Fruit fly (Drosophila melanogaster): ENCODE measurements around the gene Ptp61F.

Ptp61F gene

dm6 chr3L:1334571-1335427, 140.3 kb downstream of the Ptp61F start, which contains the start of the genes Hmbs and CG2211 (continued):
- peak; percentile 76 for TF ChIP-seq CG18011 (GFP tag; optimal IDR thresholded peaks at IDR 0.05)

- no peak for TF ChIP-seq CG10979 (tag; optimal IDR thresholded peaks at IDR 0.05)
- TF ChIP-seq amos (GFP tag; IDR thresholded peaks at IDR 0.05; ENCODE audit: partially characterized antibody), result peak; percentile 14; the same call in 1 of the 2 replicates
- no peak for TF ChIP-seq GATAe (GFP tag; conservative IDR thresholded peaks at IDR 0.05)
- no peak for TF ChIP-seq gem (tag; optimal IDR thresholded peaks at IDR 0.05)
- no peak for TF ChIP-seq HmgD (GFP tag; optimal IDR thresholded peaks at IDR 0.05)
- TF ChIP-seq CG2129 (GFP tag; IDR thresholded peaks at IDR 0.05; ENCODE audit: partially characterized antibody), result no peak
- TF ChIP-seq CG1529 (GFP tag; optimal IDR thresholded peaks at IDR 0.05), result no peak
- no peak for TF ChIP-seq Abd-B (GFP tag; optimal IDR thresholded peaks at IDR 0.05)
- peak; percentile 42 for TF ChIP-seq Myb (GFP tag; optimal IDR thresholded peaks at IDR 0.05)
- peak; percentile 62; the same call in 2 of the 4 replicates for TF ChIP-seq Dll (GFP tag; IDR thresholded peaks at IDR 0.05; ENCODE audit: partially characterized antibody)
- no peak for TF ChIP-seq ems (GFP tag; optimal IDR thresholded peaks at IDR 0.05)
- no peak for TF ChIP-seq CG34376 (GFP tag; optimal IDR thresholded peaks at IDR 0.05)
- TF ChIP-seq Gsc (GFP tag; IDR thresholded peaks at IDR 0.05), result no peak
- TF ChIP-seq dmrt99B (tag; optimal IDR thresholded peaks at IDR 0.05), result no peak
- TF ChIP-seq Sin3A (optimal IDR thresholded peaks at IDR 0.05), result no peak
- no peak for TF ChIP-seq CG4617 (GFP tag; optimal IDR thresholded peaks at IDR 0.05; ENCODE audit: borderline replicate concordance)
- TF ChIP-seq tna (GFP tag; IDR thresholded peaks at IDR 0.05; ENCODE audit: partially characterized antibody), result no peak
- TF ChIP-seq CG8281 (tag; optimal IDR thresholded peaks at IDR 0.05), result no peak
- TF ChIP-seq CG12769 (tag; optimal IDR thresholded peaks at IDR 0.05), result no peak
- no peak for TF ChIP-seq CG3407 (GFP tag; optimal IDR thresholded peaks at IDR 0.05)
- TF ChIP-seq Spps (tag; optimal IDR thresholded peaks at IDR 0.05), result no peak
- no peak for TF ChIP-seq fru (optimal IDR thresholded peaks at IDR 0.05)
- TF ChIP-seq gt (GFP tag; IDR thresholded peaks at IDR 0.05), result no peak
- TF ChIP-seq CG10267 (tag; optimal IDR thresholded peaks at IDR 0.05), result no peak
- no peak for TF ChIP-seq bcd (GFP tag; optimal IDR thresholded peaks at IDR 0.05)
- no peak for TF ChIP-seq Doc3 (GFP tag; IDR thresholded peaks at IDR 0.05; ENCODE audit: partially characterized antibody)
- TF ChIP-seq pros (GFP tag; optimal IDR thresholded peaks at IDR 0.05), result no peak
- TF ChIP-seq CG32772 (GFP tag; IDR thresholded peaks at IDR 0.05), result no peak
- TF ChIP-seq fd64A (GFP tag; optimal IDR thresholded peaks at IDR 0.05), result no peak
- no peak for TF ChIP-seq grau (tag; optimal IDR thresholded peaks at IDR 0.05)
- TF ChIP-seq cato (GFP tag; optimal IDR thresholded peaks at IDR 0.05; ENCODE audit: borderline replicate concordance), result no peak
- no peak for TF ChIP-seq CG13894 (tag; optimal IDR thresholded peaks at IDR 0.05)
- TF ChIP-seq Atf-2 (GFP tag; optimal IDR thresholded peaks at IDR 0.05), result no peak
- TF ChIP-seq unpg (GFP tag; optimal IDR thresholded peaks at IDR 0.05), result no peak
- no peak for TF ChIP-seq CG15011 (GFP tag; optimal IDR thresholded peaks at IDR 0.05)
- TF ChIP-seq croc (GFP tag; conservative IDR thresholded peaks at IDR 0.05), result no peak
- TF ChIP-seq cg (GFP tag; optimal IDR thresholded peaks at IDR 0.05), result no peak
- TF ChIP-seq rib (GFP tag; IDR thresholded peaks at IDR 0.05), result no peak
- TF ChIP-seq en (GFP tag; optimal IDR thresholded peaks at IDR 0.05), result no peak
- no peak for TF ChIP-seq Hey (tag; optimal IDR thresholded peaks at IDR 0.05)
- TF ChIP-seq pan (optimal IDR thresholded peaks at IDR 0.05), result no peak
- no peak for TF ChIP-seq pan (GFP tag; optimal IDR thresholded peaks at IDR 0.05 in 1 of 2, IDR thresholded peaks at IDR 0.05 in 1 of 2)
- TF ChIP-seq org-1 (GFP tag; optimal IDR thresholded peaks at IDR 0.05), result no peak
- no peak for TF ChIP-seq CG4360 (GFP tag; IDR thresholded peaks at IDR 0.05)
- peak; percentile 10 for TF ChIP-seq phol (tag; optimal IDR thresholded peaks at IDR 0.05)
- TF ChIP-seq CG12219 (GFP tag; optimal IDR thresholded peaks at IDR 0.05), result no peak
Measured at dm6 chr3L:1332973-1333372, 142.1 kb downstream of the Ptp61F start, which contains the start of gene msd5. TSS of gene msd5 (minus strand) at chr3L:1333146.

Measured in whole organism, embryonic.